Fruit fly (Drosophila melanogaster) whole organism, prepupa: ENCODE data around the gene Traf-like.

Experiments
- Blimp-1 ChIP-seq: fragments of 200-800 bp; sonication (Bioruptor generic); optimal IDR thresholded peaks from 3 replicates; lab custom pipeline; 2017; ENCODE audit warnings: missing biosample characterization, missing genetic modification characterization, mild to moderate bottlenecking, moderate library complexity, missing genetic modification reagents
- CG10669 ChIP-seq: fragments of 200-800 bp; sonication (Bioruptor generic); optimal IDR thresholded peaks from 3 replicates; lab custom pipeline; 2018; ENCODE audit warnings: missing biosample characterization, mild to moderate bottlenecking, missing genetic modification characterization, moderate library complexity
- CG11294 ChIP-seq: fragments of 200-800 bp; sonication (Bioruptor generic); IDR thresholded peaks from 2 replicates; pipeline ENCODE4 v1.3.6; 2022; ENCODE audit warnings: missing biosample characterization, missing genetic modification characterization
- CG11902 ChIP-seq: fragments of 200-800 bp; sonication (Bioruptor generic); optimal IDR thresholded peaks from 3 replicates; lab custom pipeline; 2016; ENCODE audit warnings: missing biosample characterization, missing genetic modification characterization
- CG15336 ChIP-seq: fragments of 200-800 bp; sonication (Bioruptor generic); IDR thresholded peaks from 2 replicates; pipeline ENCODE4 v1.3.6; 2022; ENCODE audit warnings: missing biosample characterization, missing genetic modification characterization
- CG16779 ChIP-seq: fragments of 200-800 bp; sonication (Bioruptor generic); optimal IDR thresholded peaks from 3 replicates; lab custom pipeline; 2017; ENCODE audit warnings: missing biosample characterization, mild to moderate bottlenecking, missing genetic modification characterization
- CG3032 ChIP-seq: fragments of 200-800 bp; optimal IDR thresholded peaks from 2 replicates; lab custom pipeline; 2019; ENCODE audit warnings: missing biosample characterization, mild to moderate bottlenecking, missing genetic modification characterization, moderate library complexity
- CG34406 ChIP-seq: fragments of 200-800 bp; sonication (Bioruptor generic); optimal IDR thresholded peaks from 3 replicates; lab custom pipeline; 2016; ENCODE audit warnings: missing biosample characterization, missing genetic modification characterization
- CG3919 ChIP-seq: fragments of 200-800 bp; sonication (Bioruptor generic); optimal IDR thresholded peaks from 3 replicates; lab custom pipeline; 2016; ENCODE audit warnings: missing biosample characterization, missing genetic modification characterization
- CG4318 ChIP-seq: fragments of 200-800 bp; sonication (Bioruptor generic); optimal IDR thresholded peaks from 3 replicates; lab custom pipeline; 2017; ENCODE audit warnings: missing biosample characterization, mild to moderate bottlenecking, missing genetic modification characterization
- CG6163 ChIP-seq: fragments of 200-800 bp; sonication (Bioruptor generic); IDR thresholded peaks from 3 replicates; pipeline ENCODE4 v1.3.6; 2022; ENCODE audit warnings: missing biosample characterization, missing genetic modification characterization
- CG6276 ChIP-seq: fragments of 200-800 bp; sonication (Bioruptor generic); optimal IDR thresholded peaks from 2 replicates; lab custom pipeline; 2017; ENCODE audit warnings: missing biosample characterization, mild to moderate bottlenecking, missing genetic modification characterization
- CG6792 ChIP-seq: fragments of 200-800 bp; sonication (Bioruptor generic); optimal IDR thresholded peaks from 3 replicates; lab custom pipeline; 2016; ENCODE audit warnings: missing biosample characterization, missing genetic modification characterization
- CG6808 ChIP-seq: fragments of 200-800 bp; sonication (Bioruptor generic); optimal IDR thresholded peaks from 3 replicates; lab custom pipeline; 2017; ENCODE audit warnings: missing biosample characterization, missing genetic modification characterization, mild to moderate bottlenecking, moderate library complexity, missing genetic modification reagents
- CG6854 ChIP-seq: fragments of 200-800 bp; sonication (Bioruptor generic); optimal IDR thresholded peaks from 2 replicates; lab custom pipeline; 2017; ENCODE audit warnings: missing biosample characterization, mild to moderate bottlenecking, missing genetic modification characterization
- CG7368 ChIP-seq: fragments of 200-800 bp; sonication (Bioruptor generic); optimal IDR thresholded peaks from 3 replicates; lab custom pipeline; 2016; ENCODE audit warnings: missing biosample characterization, missing genetic modification characterization
- CG8119 ChIP-seq: fragments of 200-800 bp; sonication (Bioruptor generic); IDR thresholded peaks from 3 replicates; pipeline ENCODE4 v1.3.6; 2022; ENCODE audit warnings: missing biosample characterization, missing genetic modification characterization
- CG8319 ChIP-seq: fragments of 200-800 bp; sonication (Bioruptor generic); optimal IDR thresholded peaks from 3 replicates; lab custom pipeline; 2016; ENCODE audit warnings: missing biosample characterization, missing genetic modification characterization
- CG8632 ChIP-seq: fragments of 200-800 bp; sonication (Bioruptor generic); optimal IDR thresholded peaks from 3 replicates; lab custom pipeline; 2016; ENCODE audit warnings: missing biosample characterization, missing genetic modification characterization
- CG9139 ChIP-seq: fragments of 200-800 bp; sonication (Bioruptor generic); optimal IDR thresholded peaks from 3 replicates; lab custom pipeline; 2017; ENCODE audit warnings: missing biosample characterization, mild to moderate bottlenecking, missing genetic modification characterization
- Eip75B ChIP-seq: fragments of 200-800 bp; sonication (Bioruptor generic); optimal IDR thresholded peaks from 3 replicates; lab custom pipeline; 2016; ENCODE audit warnings: missing biosample characterization, missing genetic modification characterization
- Ets21C ChIP-seq: fragments of 200-800 bp; sonication (Bioruptor generic); optimal IDR thresholded peaks from 3 replicates; lab custom pipeline; 2016; ENCODE audit warnings: missing biosample characterization, missing genetic modification characterization
- Gug ChIP-seq: fragments of 200-800 bp; sonication (Bioruptor generic); IDR thresholded peaks from 2 replicates; pipeline ENCODE4 v1.3.6; 2022; ENCODE audit warnings: missing biosample characterization, missing genetic modification characterization
- Hr38 ChIP-seq: sonication (Bioruptor generic); optimal IDR thresholded peaks from 2 replicates; lab custom pipeline; 2016; ENCODE audit warnings: missing biosample characterization, missing genetic modification characterization
- Hr39 ChIP-seq: fragments of 200-800 bp; sonication (Bioruptor generic); optimal IDR thresholded peaks from 2 replicates; lab custom pipeline; 2016; ENCODE audit warnings: missing biosample characterization, missing genetic modification characterization
- Hr4 ChIP-seq: fragments of 200-800 bp; sonication (Bioruptor generic); optimal IDR thresholded peaks from 3 replicates; lab custom pipeline; 2016; ENCODE audit warnings: missing biosample characterization, missing genetic modification characterization
- Lpt ChIP-seq: fragments of 200-800 bp; sonication (Bioruptor generic); optimal IDR thresholded peaks from 3 replicates; lab custom pipeline; 2016; ENCODE audit warnings: missing biosample characterization, missing genetic modification characterization
- Met ChIP-seq: fragments of 200-800 bp; sonication (Bioruptor generic); optimal IDR thresholded peaks from 3 replicates; lab custom pipeline; 2016; ENCODE audit warnings: missing biosample characterization, missing genetic modification characterization
- Smox ChIP-seq: fragments of 200-800 bp; sonication (Bioruptor generic); optimal IDR thresholded peaks from 3 replicates; lab custom pipeline; 2016; ENCODE audit warnings: missing biosample characterization, missing genetic modification characterization
- Sox102F ChIP-seq: fragments of 200-800 bp; sonication (Bioruptor generic); optimal IDR thresholded peaks from 2 replicates; lab custom pipeline; 2016; ENCODE audit warnings: missing biosample characterization, mild to moderate bottlenecking, missing genetic modification characterization
- Sox14 ChIP-seq: fragments of 200-800 bp; sonication (Bioruptor generic); optimal IDR thresholded peaks from 3 replicates; lab custom pipeline; 2016; ENCODE audit warnings: missing biosample characterization, missing genetic modification characterization
- acj6 ChIP-seq: fragments of 200-800 bp; sonication (Bioruptor generic); optimal IDR thresholded peaks from 3 replicates; lab custom pipeline; 2016; ENCODE audit warnings: missing biosample characterization, missing genetic modification characterization
- cyc ChIP-seq: fragments of 200-800 bp; sonication (Bioruptor generic); optimal IDR thresholded peaks from 3 replicates; lab custom pipeline; 2016; ENCODE audit warnings: missing biosample characterization, missing genetic modification characterization
- dac ChIP-seq: fragments of 200-800 bp; sonication (Bioruptor generic); optimal IDR thresholded peaks from 2 replicates; lab custom pipeline; 2017; ENCODE audit warnings: missing biosample characterization, mild to moderate bottlenecking, missing genetic modification characterization
- eg ChIP-seq: fragments of 200-800 bp; sonication (Bioruptor generic); IDR thresholded peaks from 3 replicates; pipeline ENCODE4 v1.3.6; 2022; ENCODE audit warnings: missing biosample characterization, missing genetic modification characterization
- esn ChIP-seq: fragments of 200-800 bp; sonication (Bioruptor generic); optimal IDR thresholded peaks from 2 replicates; lab custom pipeline; 2016; ENCODE audit warnings: missing biosample characterization, mild to moderate bottlenecking, missing genetic modification characterization, moderate library complexity
- fd59A ChIP-seq: fragments of 200-800 bp; sonication (Bioruptor generic); optimal IDR thresholded peaks from 2 replicates; lab custom pipeline; 2017; ENCODE audit warnings: missing biosample characterization, mild to moderate bottlenecking, missing genetic modification characterization, missing genetic modification reagents
- fd85E ChIP-seq: fragments of 200-800 bp; sonication (Bioruptor generic); optimal IDR thresholded peaks from 3 replicates; lab custom pipeline; 2016; ENCODE audit warnings: missing biosample characterization, missing genetic modification characterization
- fkh ChIP-seq: fragments of 200-800 bp; sonication (Bioruptor generic); optimal IDR thresholded peaks from 3 replicates; lab custom pipeline; 2017; ENCODE audit warnings: missing biosample characterization, mild to moderate bottlenecking, missing genetic modification characterization, moderate library complexity
- lz ChIP-seq: fragments of 200-800 bp; sonication (Bioruptor generic); optimal IDR thresholded peaks from 3 replicates; lab custom pipeline; 2016; ENCODE audit warnings: missing biosample characterization, missing genetic modification characterization
- net ChIP-seq: fragments of 200-800 bp; sonication (Bioruptor generic); optimal IDR thresholded peaks from 3 replicates; lab custom pipeline; 2016; ENCODE audit warnings: missing biosample characterization, missing genetic modification characterization
- salr ChIP-seq, 2 experiments: fragments of 200-800 bp; sonication (Bioruptor generic); optimal IDR thresholded peaks; 3 replicates each; lab custom pipeline; 2016 to 2018; ENCODE audit warnings: missing biosample characterization in 2 of 2, missing genetic modification characterization in 2 of 2, mild to moderate bottlenecking in 1 of 2
- spab ChIP-seq: fragments of 200-800 bp; sonication (Bioruptor generic); optimal IDR thresholded peaks from 2 replicates; lab custom pipeline; 2017; ENCODE audit warnings: missing biosample characterization, mild to moderate bottlenecking, missing genetic modification characterization, missing genetic modification reagents
- ss ChIP-seq, 2 experiments: fragments of 200-800 bp; sonication (Bioruptor generic); optimal IDR thresholded peaks; 2 replicates in 1 of 2; 3 replicates in 1 of 2; lab custom pipeline; 2017 to 2018; ENCODE audit warnings: mild to moderate bottlenecking in 2 of 2, missing biosample characterization in 2 of 2, missing genetic modification characterization in 2 of 2, moderate library complexity in 1 of 2
- svp ChIP-seq: fragments of 200-800 bp; sonication (Bioruptor generic); peaks from one replicate; lab custom pipeline; 2016; ENCODE audit warnings: missing biosample characterization, missing genetic modification characterization
- topi ChIP-seq: fragments of 200-800 bp; sonication (Bioruptor generic); optimal IDR thresholded peaks from 3 replicates; lab custom pipeline; 2016; ENCODE audit warnings: missing biosample characterization, missing genetic modification characterization
- vri ChIP-seq: fragments of 200-800 bp; sonication (Bioruptor generic); optimal IDR thresholded peaks from 3 replicates; lab custom pipeline; 2016; ENCODE audit warnings: missing biosample characterization, mild to moderate bottlenecking, missing genetic modification characterization

The Traf-like gene

DNA sequence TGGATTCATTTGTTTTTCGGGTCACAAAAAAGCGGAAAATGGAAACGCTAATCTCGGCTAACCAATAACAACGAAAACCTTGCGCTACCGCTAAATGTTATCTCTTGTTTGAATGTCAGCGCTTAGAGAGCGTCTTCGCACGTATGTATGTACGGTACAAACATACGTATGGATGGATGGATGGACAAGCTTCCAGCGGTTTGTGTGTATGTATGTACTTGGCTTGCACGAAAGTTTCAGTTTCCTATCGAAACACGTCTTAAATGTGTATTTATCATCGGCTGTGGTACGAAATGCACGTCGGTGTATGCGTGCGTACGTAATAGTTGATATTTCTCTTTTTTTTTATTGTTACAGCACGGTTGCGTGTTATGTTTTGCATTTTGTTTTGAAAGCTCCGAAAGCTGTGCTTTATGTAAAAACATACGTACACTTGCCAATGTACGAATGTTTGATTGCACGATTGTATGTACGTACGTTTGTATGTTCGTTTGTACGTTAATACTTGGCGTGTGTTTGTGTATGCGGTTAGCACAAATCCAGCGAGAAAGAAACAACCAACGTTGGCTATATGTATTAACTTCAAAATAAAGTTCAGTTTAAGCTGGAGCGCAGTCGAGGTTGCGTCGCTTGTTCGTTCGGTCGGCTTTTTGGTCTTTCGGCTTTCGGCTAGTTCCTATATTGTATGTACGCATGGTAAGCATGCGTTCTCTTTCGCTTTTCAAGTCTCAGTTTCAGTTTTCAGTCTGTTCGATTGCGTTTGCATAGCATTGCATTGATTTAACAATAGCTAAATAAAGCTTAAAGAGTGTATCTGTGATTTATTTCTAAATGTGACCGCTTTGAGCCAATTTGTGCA, 42.1 kb upstream of the Traf-like start, which contains the start of gene Fur2:
Gene Fur2, plus strand, starts transcription at position 595 of the 859 bp plus-strand sequence.
- peak; percentile 50; the same call in 1 of the 3 replicates for TF ChIP-seq CG8119 (GFP tag; lab: Robert Waterston, UW)
- no peak for TF ChIP-seq CG6163 (GFP tag; lab: Robert Waterston, UW)
- TF ChIP-seq CG6276 (GFP tag; lab: Kevin White, UChicago) = peak; percentile 61
- TF ChIP-seq Smox (GFP tag; lab: Kevin White, UChicago) = no peak
- TF ChIP-seq CG16779 (tag; lab: Kevin White, UChicago) = no peak
- peak; percentile 61 for TF ChIP-seq vri
- TF ChIP-seq ss (GFP tag; optimal IDR thresholded peaks at IDR 0.05; lab: Kevin White, UChicago) = peak; percentile 46 to 83
- peak; percentile 25 for TF ChIP-seq CG6808
- peak; percentile 37; the same call in 1 of the 2 replicates for TF ChIP-seq CG15336 (GFP tag; lab: Robert Waterston, UW)
- TF ChIP-seq, all 60 proteins: peak for 6

- TF ChIP-seq CG15336 (GFP tag; lab: Robert Waterston, UW) = peak; percentile 66
- TF ChIP-seq Smox (GFP tag; lab: Kevin White, UChicago) = no peak
- TF ChIP-seq CG7368 (GFP tag; lab: Kevin White, UChicago) = no peak
- peak; percentile 39 for TF ChIP-seq Hr4 (GFP tag; lab: Kevin White, UChicago)
- TF ChIP-seq CG11902 (GFP tag; lab: Kevin White, UChicago) = no peak
- no peak for TF ChIP-seq Sox102F (GFP tag; lab: Kevin White, UChicago)
- TF ChIP-seq Gug (GFP tag; lab: Robert Waterston, UW) = 0 out of 2 replicates have a peak, but pooled peaks have one; percentile 19
- TF ChIP-seq Hr39 (GFP tag; lab: Kevin White, UChicago) = no peak
- TF ChIP-seq acj6 (GFP tag; lab: Kevin White, UChicago) = no peak
- no peak for TF ChIP-seq fd85E
- no peak for TF ChIP-seq ss (GFP tag; optimal IDR thresholded peaks at IDR 0.05; lab: Kevin White, UChicago)
- no peak for TF ChIP-seq CG4318 (GFP tag; lab: Kevin White, UChicago)
- no peak for TF ChIP-seq Eip75B (GFP tag; lab: Kevin White, UChicago)
- no peak for TF ChIP-seq CG9139 (GFP tag; lab: Kevin White, UChicago)
- TF ChIP-seq lz = no peak
- TF ChIP-seq CG3919 (GFP tag; lab: Kevin White, UChicago) = no peak
- no peak; the same call in 2 of the 3 replicates for TF ChIP-seq eg (GFP tag; lab: Robert Waterston, UW)
- no peak for TF ChIP-seq CG11294 (GFP tag; lab: Robert Waterston, UW)
- no peak for TF ChIP-seq cyc (GFP tag; lab: Kevin White, UChicago)
- TF ChIP-seq salr (GFP tag; optimal IDR thresholded peaks at IDR 0.05; lab: Kevin White, UChicago) = no peak
- no peak for TF ChIP-seq fd59A (GFP tag; lab: Kevin White, UChicago)
- TF ChIP-seq net (GFP tag; lab: Kevin White, UChicago) = no peak
- TF ChIP-seq vri = peak; percentile 5
- TF ChIP-seq svp = no peak
- TF ChIP-seq CG6792 = no peak
- no peak for TF ChIP-seq fkh (GFP tag; lab: Kevin White, UChicago)
- TF ChIP-seq dac (GFP tag; lab: Kevin White, UChicago) = peak; percentile 39
- TF ChIP-seq spab (GFP tag; lab: Kevin White, UChicago) = no peak
- no peak for TF ChIP-seq Met (GFP tag; lab: Kevin White, UChicago)
- TF ChIP-seq CG6163 (GFP tag; lab: Robert Waterston, UW) = no peak; the same call in 1 of the 3 replicates
- no peak for TF ChIP-seq topi (GFP tag; lab: Kevin White, UChicago)
- TF ChIP-seq CG10669 (GFP tag; lab: Kevin White, UChicago) = no peak
- peak; percentile 63 for TF ChIP-seq Lpt (GFP tag; lab: Kevin White, UChicago)
- peak; percentile 28 for TF ChIP-seq CG3032 (tag; lab: Kevin White, UChicago)
- no peak for TF ChIP-seq CG6276 (GFP tag; lab: Kevin White, UChicago)
- TF ChIP-seq CG6808 = no peak
- TF ChIP-seq Ets21C = no peak
- no peak for TF ChIP-seq Sox14
- TF ChIP-seq CG8319 (GFP tag; lab: Kevin White, UChicago) = no peak
- no peak for TF ChIP-seq Hr38 (GFP tag; lab: Kevin White, UChicago)
- TF ChIP-seq CG6854 (GFP tag; lab: Kevin White, UChicago) = no peak
- TF ChIP-seq CG34406 = no peak
- peak; percentile 16 for TF ChIP-seq esn (GFP tag; lab: Kevin White, UChicago)
- TF ChIP-seq CG8632 (GFP tag; lab: Kevin White, UChicago) = no peak
- TF ChIP-seq Blimp-1 (GFP tag; lab: Kevin White, UChicago) = no peak
Measured at dm6 chrX:16373541-16373940, 41.3 kb upstream of the Traf-like start.
